Worm (Caenorhabditis elegans) whole organism, L4/young adult: ENCODE measurements around the gene F08B12.4.

Source experiments
- W03F9.2 ChIP-seq: fragments of 150-350 bp; optimal IDR thresholded peaks from 2 replicates; lab custom pipeline; 2014; ENCODE audit warnings: missing biosample characterization, missing genetic modification characterization
- dao-5 ChIP-seq: sonication (generic microtip); optimal IDR thresholded peaks from 2 replicates; lab custom pipeline; 2016; ENCODE audit warnings: missing genotype, missing genetic modification characterization, moderate library complexity, missing compliant biosample characterization
- him-1 ChIP-seq: sonication (generic microtip); optimal IDR thresholded peaks from 2 replicates; lab custom pipeline; 2016; ENCODE audit warnings: missing genotype, missing genetic modification reagents, missing genetic modification characterization, missing compliant biosample characterization

DNA sequence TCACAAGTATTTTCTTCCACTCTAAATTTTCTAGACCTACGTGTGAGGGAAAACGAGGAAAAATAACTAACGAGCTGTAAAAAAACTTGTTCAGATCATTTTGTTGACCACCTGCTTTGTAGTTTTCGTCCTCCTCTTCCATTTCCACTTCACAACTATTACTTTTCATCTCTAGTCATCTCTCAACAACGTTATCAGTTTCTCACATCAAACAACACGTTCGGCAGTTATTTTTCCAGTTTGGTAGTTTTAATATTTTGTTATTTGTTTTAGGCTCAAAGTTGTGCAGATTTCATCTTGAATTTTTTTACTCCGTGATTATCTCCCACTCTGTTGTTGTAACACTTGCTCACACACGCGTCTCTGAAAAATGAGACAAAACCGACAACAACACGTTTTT is 40.4 kb downstream of the F08B12.4 start:
- TF ChIP-seq W03F9.2, result no peak
- TF ChIP-seq him-1 (tag; lab: Kevin White, UChicago), result no peak
- TF ChIP-seq dao-5 (tag; lab: Kevin White, UChicago), result no peak
